Worm (Caenorhabditis elegans) whole organism, late embryonic: ENCODE measurements around the gene srsx-14.

ENCODE experiments used
- F13H6.1 ChIP-seq: sonication (generic microtip); optimal IDR thresholded peaks from 2 replicates; lab custom pipeline; 2016; ENCODE audit warnings: missing genetic modification characterization, missing compliant biosample characterization
- T23F11.4 ChIP-seq: fragments of 200-800 bp; sonication (Bioruptor generic); optimal IDR thresholded peaks from 2 replicates; lab custom pipeline; 2018; ENCODE audit warnings: mild to moderate bottlenecking, missing genetic modification characterization, missing compliant biosample characterization
- ahr-1 ChIP-seq: sonication (generic microtip); optimal IDR thresholded peaks from 2 replicates; lab custom pipeline; 2016; ENCODE audit warnings: missing genetic modification characterization, missing compliant biosample characterization
- ceh-14 ChIP-seq: sonication (generic microtip); optimal IDR thresholded peaks from 2 replicates; lab custom pipeline; 2016; ENCODE audit warnings: missing genotype, missing genetic modification characterization, missing compliant biosample characterization
- ceh-18 ChIP-seq: sonication (generic microtip); optimal IDR thresholded peaks from 2 replicates; lab custom pipeline; 2016; ENCODE audit warnings: missing genetic modification characterization, missing compliant biosample characterization
- ceh-19 ChIP-seq: fragments of 200-800 bp; sonication (Bioruptor generic); optimal IDR thresholded peaks from 2 replicates; lab custom pipeline; 2018; ENCODE audit warnings: mild to moderate bottlenecking, missing genetic modification characterization, missing compliant biosample characterization
- ceh-22 ChIP-seq: sonication (generic microtip); optimal IDR thresholded peaks from 2 replicates; lab custom pipeline; 2017; ENCODE audit warnings: missing biosample characterization, missing genetic modification characterization
- ceh-30 ChIP-seq: fragments of 150-350 bp; optimal IDR thresholded peaks from 2 replicates; lab custom pipeline; 2014; ENCODE audit warnings: missing biosample characterization, missing genetic modification characterization
- ceh-31 ChIP-seq: sonication (generic microtip); optimal IDR thresholded peaks from 2 replicates; lab custom pipeline; 2016; ENCODE audit warnings: missing genetic modification characterization, missing compliant biosample characterization
- ceh-34 ChIP-seq: sonication (generic microtip); optimal IDR thresholded peaks from 2 replicates; lab custom pipeline; 2016; ENCODE audit warnings: mild to moderate bottlenecking, missing genetic modification characterization, missing compliant biosample characterization
- ceh-9 ChIP-seq: sonication (generic microtip); optimal IDR thresholded peaks from 2 replicates; lab custom pipeline; 2016; ENCODE audit warnings: mild to moderate bottlenecking, missing genetic modification characterization, inconsistent platforms, missing compliant biosample characterization
- che-1 ChIP-seq: sonication (generic microtip); optimal IDR thresholded peaks from 2 replicates; lab custom pipeline; 2016; ENCODE audit warnings: mild to moderate bottlenecking, missing genetic modification characterization, missing compliant biosample characterization
- dve-1 ChIP-seq: sonication (generic microtip); optimal IDR thresholded peaks from 2 replicates; lab custom pipeline; 2017; ENCODE audit warnings: antibody characterized with exemption, mild to moderate bottlenecking, missing genetic modification characterization, missing compliant biosample characterization
- elt-2 ChIP-seq: sonication (generic microtip); optimal IDR thresholded peaks from 2 replicates; lab custom pipeline; 2016; ENCODE audit warnings: missing genetic modification reagents, missing genetic modification characterization, missing compliant biosample characterization
- ets-4 ChIP-seq: sonication (generic microtip); optimal IDR thresholded peaks from 2 replicates; lab custom pipeline; 2016; ENCODE audit warnings: missing genetic modification characterization, missing compliant biosample characterization
- fax-1 ChIP-seq: sonication (generic microtip); optimal IDR thresholded peaks from 2 replicates; lab custom pipeline; 2016; ENCODE audit warnings: missing genotype, missing genetic modification characterization, missing compliant biosample characterization
- hlh-30 ChIP-seq: sonication (generic microtip); optimal IDR thresholded peaks from 2 replicates; lab custom pipeline; 2017; ENCODE audit warnings: antibody characterized with exemption, missing genetic modification characterization, missing compliant biosample characterization; ENCODE audit not compliant: insufficient read depth
- hlh-6 ChIP-seq: sonication (generic microtip); optimal IDR thresholded peaks from 2 replicates; lab custom pipeline; 2016; ENCODE audit warnings: missing genotype, missing genetic modification characterization, missing compliant biosample characterization
- lim-6 ChIP-seq: sonication (generic microtip); optimal IDR thresholded peaks from 2 replicates; lab custom pipeline; 2016; ENCODE audit warnings: missing genetic modification characterization, missing compliant biosample characterization
- nfya-1 ChIP-seq: sonication (generic microtip); optimal IDR thresholded peaks from 2 replicates; lab custom pipeline; 2017; ENCODE audit warnings: missing genetic modification characterization, mild to moderate bottlenecking, missing compliant biosample characterization, antibody characterized with exemption, moderate library complexity
- nhr-11 ChIP-seq: fragments of 150-350 bp; optimal IDR thresholded peaks from 2 replicates; lab custom pipeline; 2014; ENCODE audit warnings: missing biosample characterization, missing genetic modification characterization
- npax-4 ChIP-seq: sonication (generic microtip); optimal IDR thresholded peaks from 2 replicates; lab custom pipeline; 2016; ENCODE audit warnings: missing genetic modification characterization, missing compliant biosample characterization
- pat-9 ChIP-seq: fragments of 200-800 bp; sonication (Bioruptor generic); optimal IDR thresholded peaks from 2 replicates; lab custom pipeline; 2018; ENCODE audit warnings: mild to moderate bottlenecking, missing genetic modification characterization, moderate library complexity, missing compliant biosample characterization
- pqm-1 ChIP-seq: sonication (generic microtip); optimal IDR thresholded peaks from 2 replicates; lab custom pipeline; 2016; ENCODE audit warnings: missing genetic modification characterization, missing compliant biosample characterization
- pros-1 ChIP-seq: fragments of 150-350 bp; optimal IDR thresholded peaks from 2 replicates; lab custom pipeline; 2014; ENCODE audit warnings: missing biosample characterization, missing genetic modification reagents, missing genetic modification characterization
- ref-2 ChIP-seq: sonication (generic microtip); optimal IDR thresholded peaks from 2 replicates; lab custom pipeline; 2016; ENCODE audit warnings: missing genetic modification characterization, missing compliant biosample characterization
- rnt-1 ChIP-seq: sonication (generic microtip); optimal IDR thresholded peaks from 2 replicates; lab custom pipeline; 2016; ENCODE audit warnings: missing genetic modification characterization, missing compliant biosample characterization
- sox-4 ChIP-seq: sonication (generic microtip); optimal IDR thresholded peaks from 2 replicates; lab custom pipeline; 2017; ENCODE audit warnings: mild to moderate bottlenecking, missing genetic modification characterization, inconsistent platforms, missing compliant biosample characterization
- syd-9 ChIP-seq: sonication (generic microtip); optimal IDR thresholded peaks from 2 replicates; lab custom pipeline; 2016; ENCODE audit warnings: mild to moderate bottlenecking, missing genetic modification characterization, moderate library complexity, missing compliant biosample characterization
- tbx-2 ChIP-seq: sonication (generic microtip); optimal IDR thresholded peaks from 2 replicates; lab custom pipeline; 2016; ENCODE audit warnings: missing genetic modification characterization, missing compliant biosample characterization
- ttx-3 ChIP-seq: sonication (generic microtip); optimal IDR thresholded peaks from 2 replicates; lab custom pipeline; 2016; ENCODE audit warnings: missing genetic modification reagents, missing genetic modification characterization, missing compliant biosample characterization
- unc-42 ChIP-seq: sonication (generic microtip); optimal IDR thresholded peaks from 2 replicates; lab custom pipeline; 2016; ENCODE audit warnings: missing genotype, missing genetic modification characterization, missing compliant biosample characterization
- unc-55 ChIP-seq: sonication (generic microtip); optimal IDR thresholded peaks from 2 replicates; lab custom pipeline; 2017; ENCODE audit warnings: missing biosample characterization, missing genetic modification reagents, missing genetic modification characterization
- ztf-16 ChIP-seq: sonication (generic microtip); optimal IDR thresholded peaks from 2 replicates; lab custom pipeline; 2017; ENCODE audit warnings: missing genetic modification characterization, missing compliant biosample characterization

srsx-14 gene

ce11 chrIV:5660239-5660638, 33.3 kb upstream of the srsx-14 start, which contains the start of gene skn-1:
TSS of gene skn-1 (minus strand) at chrIV:5660384.
- TF ChIP-seq nhr-11 (tag; lab: Kevin White, UChicago) (no peak), ahr-1 (tag; lab: Kevin White, UChicago) (no peak), ceh-34 (tag; lab: Kevin White, UChicago) (no peak), ttx-3 (tag; lab: Kevin White, UChicago) (no peak), che-1 (tag; lab: Kevin White, UChicago) (no peak), sox-4 (tag; lab: Kevin White, UChicago) (no peak)

- TF ChIP-seq fax-1 (tag; lab: Kevin White, UChicago) (no peak), elt-2 (tag; lab: Kevin White, UChicago) (peak; percentile 75), T23F11.4 (GFP tag; lab: Kevin White, UChicago) (no peak)
These were observed 32.5 kb upstream of the srsx-14 start for ce11 chrIV:5659461-5659860.

ce11 chrIV:5658897-5659296, 31.9 kb upstream of the srsx-14 start:
- TF ChIP-seq che-1 (tag; lab: Kevin White, UChicago) (no peak), ceh-22 (tag; lab: Kevin White, UChicago) (no peak), ttx-3 (tag; lab: Kevin White, UChicago) (no peak), fax-1 (tag; lab: Kevin White, UChicago) (no peak), pqm-1 (tag; lab: Kevin White, UChicago) (no peak), ceh-34 (tag; lab: Kevin White, UChicago) (no peak), syd-9 (tag; lab: Kevin White, UChicago) (no peak), pros-1 (tag; lab: Kevin White, UChicago) (no peak)

- TF ChIP-seq sox-4 (tag; lab: Kevin White, UChicago) = no peak
- no peak for TF ChIP-seq ceh-22 (tag; lab: Kevin White, UChicago)
- TF ChIP-seq ttx-3 (tag; lab: Kevin White, UChicago) = no peak
- TF ChIP-seq npax-4 (tag; lab: Kevin White, UChicago) = no peak
- TF ChIP-seq lim-6 (tag; lab: Kevin White, UChicago) = no peak
- TF ChIP-seq ceh-19 (GFP tag; lab: Kevin White, UChicago) = no peak
These were observed 31.3 kb upstream of the srsx-14 start for ce11 chrIV:5658225-5658624.

- TF ChIP-seq pat-9 (tag; lab: Kevin White, UChicago) = no peak
- peak; percentile 34 for TF ChIP-seq ztf-16
- TF ChIP-seq nfya-1 (tag; lab: Kevin White, UChicago) = peak; percentile 79
- no peak for TF ChIP-seq ets-4 (tag; lab: Kevin White, UChicago)
- TF ChIP-seq F13H6.1 (tag; lab: Kevin White, UChicago) = peak; percentile 32
- peak; percentile 35 for TF ChIP-seq ceh-31 (tag; lab: Kevin White, UChicago)
- peak; percentile 46 for TF ChIP-seq ref-2
- TF ChIP-seq dve-1 (tag; lab: Kevin White, UChicago) = peak; percentile 35
- peak; percentile 25 for TF ChIP-seq unc-42 (tag; lab: Kevin White, UChicago)
- TF ChIP-seq ceh-34 (tag; lab: Kevin White, UChicago) = peak; percentile 43
- TF ChIP-seq ceh-19 (GFP tag; lab: Kevin White, UChicago) = peak; percentile 6
- TF ChIP-seq fax-1 (tag; lab: Kevin White, UChicago) = no peak
- TF ChIP-seq ceh-14 (tag; lab: Kevin White, UChicago) = peak; percentile 10
- peak; percentile 20 for TF ChIP-seq unc-55 (GFP tag; lab: Kevin White, UChicago)
- no peak for TF ChIP-seq lim-6 (tag; lab: Kevin White, UChicago)
- peak; percentile 64 for TF ChIP-seq elt-2 (tag; lab: Kevin White, UChicago)
- TF ChIP-seq hlh-6 (tag; lab: Kevin White, UChicago) = no peak
- peak; percentile 91 for TF ChIP-seq ceh-30 (tag; lab: Kevin White, UChicago)
- peak; percentile 50 for TF ChIP-seq tbx-2 (tag; lab: Kevin White, UChicago)
- no peak for TF ChIP-seq ceh-9 (tag; lab: Kevin White, UChicago)
- no peak for TF ChIP-seq ttx-3 (tag; lab: Kevin White, UChicago)
- peak; percentile 49 for TF ChIP-seq rnt-1
- peak; percentile 88 for TF ChIP-seq hlh-30
- peak; percentile 71 for TF ChIP-seq ceh-18
These were observed 30.2 kb upstream of the srsx-14 start for ce11 chrIV:5657126-5657666.
